Worm (Caenorhabditis elegans) whole organism, L4 larva: ENCODE data around the gene znf-622.
A peak's percentile ranks its signal among the peaks of the same experiment; 100 is the strongest.

Source experiments
- ama-1 ChIP-seq: fragments of 150-350 bp; optimal IDR thresholded peaks from 2 replicates; lab custom pipeline; 2014; ENCODE audit warnings: inconsistent platforms, mixed read lengths
- dmd-6 ChIP-seq: fragments of 200-800 bp; sonication (Bioruptor generic); IDR thresholded peaks from 2 replicates; pipeline ENCODE4 v1.3.6; 2022; ENCODE audit warnings: missing genetic modification reagents, missing genetic modification characterization, missing compliant biosample characterization
- lim-7 ChIP-seq: fragments of 200-800 bp; sonication (Bioruptor generic); IDR thresholded peaks from 2 replicates; pipeline ENCODE4 v1.3.6; 2022; ENCODE audit warnings: missing genetic modification characterization, missing compliant biosample characterization
- mdl-1 ChIP-seq, 2 experiments: fragments of 150-350 bp in 1 of 2; sonication (generic microtip) in 1 of 2; optimal IDR thresholded peaks; 2 replicates each; lab custom pipeline; 2014 to 2017; ENCODE audit warnings: missing biosample characterization in 2 of 2, missing genetic modification characterization in 2 of 2
- nhr-102 ChIP-seq: sonication (generic microtip); optimal IDR thresholded peaks from 2 replicates; lab custom pipeline; 2016; ENCODE audit warnings: mild to moderate bottlenecking, missing genetic modification characterization, moderate library complexity, missing compliant biosample characterization
- nhr-11 ChIP-seq: fragments of 150-350 bp; optimal IDR thresholded peaks from 2 replicates; lab custom pipeline; 2014; ENCODE audit warnings: missing biosample characterization, missing genetic modification characterization
- nhr-237 ChIP-seq: sonication (generic microtip); optimal IDR thresholded peaks from 2 replicates; lab custom pipeline; 2017; ENCODE audit warnings: missing biosample characterization, missing genetic modification characterization
- nhr-25 ChIP-seq: sonication (generic microtip); optimal IDR thresholded peaks from 2 replicates; lab custom pipeline; 2017; ENCODE audit warnings: missing genetic modification characterization, mild to moderate bottlenecking, missing compliant biosample characterization, antibody characterized with exemption, moderate library complexity, borderline replicate concordance; ENCODE audit not compliant: insufficient read depth
- nhr-48 ChIP-seq: sonication (generic microtip); optimal IDR thresholded peaks from 2 replicates; lab custom pipeline; 2016; ENCODE audit warnings: mild to moderate bottlenecking, missing genetic modification characterization, missing compliant biosample characterization
- nhr-77 ChIP-seq: fragments of 150-350 bp; optimal IDR thresholded peaks from 2 replicates; lab custom pipeline; 2014; ENCODE audit warnings: missing biosample characterization, missing genetic modification characterization
- pha-4 ChIP-seq, 2 experiments: fragments of 150-350 bp in 1 of 2; fragments of 200-800 bp in 1 of 2; sonication (Bioruptor generic) in 1 of 2; IDR thresholded peaks in 1 of 2; optimal IDR thresholded peaks in 1 of 2; 2 replicates each; pipeline versions ENCODE4 v1.3.6 to Lab custom; 2014 to 2022; ENCODE audit warnings: missing genetic modification characterization in 2 of 2, missing genetic modification reagents in 2 of 2, missing biosample characterization in 1 of 2, missing compliant biosample characterization in 1 of 2
- ztf-11 ChIP-seq: fragments of 150-350 bp; optimal IDR thresholded peaks from 2 replicates; lab custom pipeline; 2014; ENCODE audit warnings: missing biosample characterization, missing genetic modification characterization
- ztf-7 ChIP-seq: fragments of 150-350 bp; optimal IDR thresholded peaks from 2 replicates; lab custom pipeline; 2014; ENCODE audit warnings: missing biosample characterization, missing genetic modification characterization

DNA sequence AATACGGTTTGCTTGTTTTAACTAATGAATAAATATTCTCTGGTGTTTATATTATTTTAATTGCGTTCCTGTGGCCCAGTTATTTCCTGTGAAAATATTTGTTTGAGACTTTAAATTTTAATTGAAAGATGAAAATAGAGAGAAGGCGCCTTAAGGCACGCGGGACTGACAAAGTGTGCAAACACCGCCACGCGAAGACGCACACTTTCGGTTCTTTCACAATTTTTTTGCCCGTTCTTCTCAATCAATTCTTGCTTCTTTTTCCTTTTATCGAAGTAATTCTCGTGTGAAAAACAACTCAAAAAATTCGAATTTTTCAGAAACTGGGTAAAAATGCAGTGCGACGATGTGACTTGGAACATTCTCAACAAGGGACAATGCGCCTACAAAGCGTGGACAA, 2.3 kb upstream of the znf-622 start, which contains the start of gene C16A3.6:
- peak; percentile 3 for TF ChIP-seq nhr-48
- TF ChIP-seq nhr-102, result no peak
- TF ChIP-seq nhr-77 (tag; lab: Kevin White, UChicago), result no peak
- no peak; the same call in 1 of the 2 replicates for TF ChIP-seq pha-4 (GFP tag; IDR thresholded peaks at IDR 0.05; lab: Robert Waterston, UW)
- no peak for TF ChIP-seq pha-4 (tag; optimal IDR thresholded peaks at IDR 0.05; lab: Kevin White, UChicago)
- TF ChIP-seq nhr-237 (tag; lab: Kevin White, UChicago), result no peak
- no peak for TF ChIP-seq nhr-11 (tag; lab: Kevin White, UChicago)
- peak in 1 of 2 experiments; percentile 26 for TF ChIP-seq mdl-1 (tag; optimal IDR thresholded peaks at IDR 0.05; lab: Kevin White, UChicago)
- TF ChIP-seq ama-1 (lab: Kevin White, UChicago), result peak; percentile 32
- no peak for TF ChIP-seq nhr-25 (tag; lab: Kevin White, UChicago)
- no peak for TF ChIP-seq dmd-6 (GFP tag; lab: Robert Waterston, UW)
- no peak for TF ChIP-seq lim-7 (GFP tag; lab: Robert Waterston, UW)
- no peak for TF ChIP-seq ztf-7 (tag; lab: Kevin White, UChicago)
- TF ChIP-seq ztf-11 (tag; lab: Kevin White, UChicago), result no peak
